Worm (Caenorhabditis elegans) whole organism, L4 larva: ENCODE data around the gene hsp-4.

Source experiments
- F10B5.3 ChIP-seq: sonication (generic microtip); optimal IDR thresholded peaks from 2 replicates; lab custom pipeline; 2016; ENCODE audit warnings: mild to moderate bottlenecking, missing genetic modification characterization, missing compliant biosample characterization
- F26F4.8 ChIP-seq: fragments of 200-800 bp; sonication (Bioruptor generic); conservative IDR thresholded peaks from 2 replicates; pipeline ENCODE4 v1.3.6; 2022; ENCODE audit warnings: missing genetic modification characterization, missing compliant biosample characterization
- T20F7.1 ChIP-seq: fragments of 200-800 bp; sonication (Bioruptor generic); optimal IDR thresholded peaks from 2 replicates; lab custom pipeline; 2018; ENCODE audit warnings: mild to moderate bottlenecking, missing genetic modification characterization, missing compliant biosample characterization
- T26A8.4 ChIP-seq: fragments of 200-800 bp; sonication (Bioruptor generic); IDR thresholded peaks from 2 replicates; pipeline ENCODE4 v1.3.6; 2022; ENCODE audit warnings: missing genetic modification characterization, missing compliant biosample characterization
- Y105C5A.15 ChIP-seq: fragments of 200-800 bp; sonication (Bioruptor generic); IDR thresholded peaks from 2 replicates; pipeline ENCODE4 v1.3.6; 2022; ENCODE audit warnings: missing genetic modification characterization, missing compliant biosample characterization
- Y5F2A.4 ChIP-seq: fragments of 200-800 bp; sonication (Bioruptor generic); optimal IDR thresholded peaks from 2 replicates; lab custom pipeline; 2018; ENCODE audit warnings: mild to moderate bottlenecking, missing genetic modification characterization, missing compliant biosample characterization
- ZK337.2 ChIP-seq: fragments of 200-800 bp; sonication (Bioruptor generic); IDR thresholded peaks from 2 replicates; pipeline ENCODE4 v1.3.6; 2022; ENCODE audit warnings: missing genetic modification reagents, missing genetic modification characterization, missing compliant biosample characterization
- ZK546.5 ChIP-seq, 2 experiments: sonication (generic microtip); optimal IDR thresholded peaks; 2 replicates each; lab custom pipeline; 2017; ENCODE audit warnings: missing biosample characterization in 2 of 2, missing genetic modification characterization in 2 of 2
- aha-1 ChIP-seq: fragments of 150-350 bp; peaks from one replicate; lab custom pipeline; 2014; ENCODE audit warnings: missing biosample characterization, missing genetic modification characterization
- aly-2 ChIP-seq: sonication (generic microtip); optimal IDR thresholded peaks from 2 replicates; lab custom pipeline; 2018; ENCODE audit warnings: missing biosample characterization, missing genetic modification characterization
- ama-1 ChIP-seq: fragments of 150-350 bp; optimal IDR thresholded peaks from 2 replicates; lab custom pipeline; 2014; ENCODE audit warnings: inconsistent platforms, mixed read lengths
- arid-1 ChIP-seq: fragments of 200-800 bp; sonication (Bioruptor generic); conservative IDR thresholded peaks from 2 replicates; pipeline ENCODE4 v1.3.6; 2022; ENCODE audit warnings: missing genetic modification reagents, missing genetic modification characterization, missing compliant biosample characterization
- attf-4 ChIP-seq: sonication (generic microtip); optimal IDR thresholded peaks from 3 replicates; lab custom pipeline; 2017; ENCODE audit warnings: missing biosample characterization, missing genetic modification characterization
- ceh-20 ChIP-seq: fragments of 200-800 bp; sonication (Bioruptor generic); IDR thresholded peaks from 2 replicates; pipeline ENCODE4 v1.3.6; 2022; ENCODE audit warnings: missing genetic modification reagents, missing genetic modification characterization, missing compliant biosample characterization
- ceh-28 ChIP-seq: fragments of 150-350 bp; optimal IDR thresholded peaks from 2 replicates; lab custom pipeline; 2014; ENCODE audit warnings: missing biosample characterization, missing genetic modification reagents, missing genetic modification characterization
- ceh-82 ChIP-seq: sonication (generic microtip); optimal IDR thresholded peaks from 2 replicates; lab custom pipeline; 2017; ENCODE audit warnings: missing biosample characterization, missing genetic modification characterization
- daf-12 ChIP-seq: fragments of 150-350 bp; optimal IDR thresholded peaks from 2 replicates; lab custom pipeline; 2014; ENCODE audit warnings: missing biosample characterization, missing genetic modification reagents, missing genetic modification characterization
- daf-19 ChIP-seq: fragments of 200-800 bp; sonication (Bioruptor generic); conservative IDR thresholded peaks from 2 replicates; pipeline ENCODE4 v1.3.6; 2022; ENCODE audit warnings: missing genetic modification characterization, missing compliant biosample characterization
- daf-8 ChIP-seq: fragments of 200-800 bp; sonication (Bioruptor generic); IDR thresholded peaks from 2 replicates; pipeline ENCODE4 v1.3.6; 2022; ENCODE audit warnings: missing genetic modification characterization, missing compliant biosample characterization
- dmd-6 ChIP-seq: fragments of 200-800 bp; sonication (Bioruptor generic); IDR thresholded peaks from 2 replicates; pipeline ENCODE4 v1.3.6; 2022; ENCODE audit warnings: missing genetic modification reagents, missing genetic modification characterization, missing compliant biosample characterization
- dmd-9 ChIP-seq: fragments of 200-800 bp; sonication (Bioruptor generic); IDR thresholded peaks from 2 replicates; pipeline ENCODE4 v1.3.6; 2022; ENCODE audit warnings: missing genetic modification reagents, missing genetic modification characterization, missing compliant biosample characterization
- dve-1 ChIP-seq: sonication (generic microtip); optimal IDR thresholded peaks from 2 replicates; lab custom pipeline; 2017; ENCODE audit warnings: antibody characterized with exemption, mild to moderate bottlenecking, missing genetic modification characterization, missing compliant biosample characterization; ENCODE audit not compliant: insufficient read depth
- egl-43 ChIP-seq: fragments of 200-800 bp; sonication (Bioruptor generic); IDR thresholded peaks from 2 replicates; pipeline ENCODE4 v1.3.6; 2022; ENCODE audit warnings: missing genetic modification reagents, missing genetic modification characterization, missing compliant biosample characterization
- fos-1 ChIP-seq: fragments of 150-350 bp; optimal IDR thresholded peaks from 2 replicates; lab custom pipeline; 2014; ENCODE audit warnings: missing biosample characterization, missing genetic modification characterization
- hlh-30 ChIP-seq: sonication (generic microtip); optimal IDR thresholded peaks from 2 replicates; lab custom pipeline; 2017; ENCODE audit warnings: antibody characterized with exemption, mild to moderate bottlenecking, missing genetic modification characterization, missing compliant biosample characterization; ENCODE audit not compliant: insufficient read depth
- lim-7 ChIP-seq: fragments of 200-800 bp; sonication (Bioruptor generic); IDR thresholded peaks from 2 replicates; pipeline ENCODE4 v1.3.6; 2022; ENCODE audit warnings: missing genetic modification characterization, missing compliant biosample characterization
- lin-15B ChIP-seq: fragments of 150-350 bp; sonication (generic microtip); optimal IDR thresholded peaks from 3 replicates; lab custom pipeline; 2014; ENCODE audit warnings: missing biosample characterization, missing genetic modification characterization
- lin-29 ChIP-seq: fragments of 200-800 bp; sonication (Bioruptor generic); IDR thresholded peaks from 2 replicates; pipeline ENCODE4 v1.3.6; 2022; ENCODE audit warnings: missing genetic modification reagents, missing genetic modification characterization, missing compliant biosample characterization
- lin-38 ChIP-seq: fragments of 200-800 bp; sonication (Bioruptor generic); IDR thresholded peaks from 2 replicates; pipeline ENCODE4 v1.3.6; 2022; ENCODE audit warnings: missing genetic modification reagents, missing genetic modification characterization, missing compliant biosample characterization
- lin-39 ChIP-seq: fragments of 150-350 bp; optimal IDR thresholded peaks from 2 replicates; lab custom pipeline; 2014; ENCODE audit warnings: missing biosample characterization, missing genetic modification reagents, missing genetic modification characterization
- lsy-2 ChIP-seq, 2 experiments: fragments of 150-350 bp in 1 of 2; sonication (generic microtip) in 1 of 2; optimal IDR thresholded peaks; 2 replicates each; lab custom pipeline; 2014 to 2017; ENCODE audit warnings: missing biosample characterization in 2 of 2, missing genetic modification characterization in 2 of 2
- mdl-1 ChIP-seq, 2 experiments: fragments of 150-350 bp in 1 of 2; sonication (generic microtip) in 1 of 2; optimal IDR thresholded peaks; 2 replicates each; lab custom pipeline; 2014 to 2017; ENCODE audit warnings: missing biosample characterization in 2 of 2, missing genetic modification characterization in 2 of 2
- mdt-29 ChIP-seq: fragments of 200-800 bp; sonication (Bioruptor generic); IDR thresholded peaks from 2 replicates; pipeline ENCODE4 v1.3.6; 2022; ENCODE audit warnings: missing genetic modification reagents, missing genetic modification characterization, missing compliant biosample characterization
- mep-1 ChIP-seq: fragments of 150-350 bp; sonication (generic microtip); optimal IDR thresholded peaks from 3 replicates; lab custom pipeline; 2014; ENCODE audit warnings: missing biosample characterization, missing genetic modification characterization
- mes-2 ChIP-seq: sonication (generic microtip); optimal IDR thresholded peaks from 2 replicates; lab custom pipeline; 2016; ENCODE audit warnings: missing genotype, mild to moderate bottlenecking, missing genetic modification characterization, missing compliant biosample characterization; ENCODE audit not compliant: poor library complexity, severe bottlenecking
- mxl-2 ChIP-seq: fragments of 200-800 bp; sonication (Bioruptor generic); conservative IDR thresholded peaks from 2 replicates; pipeline ENCODE4 v1.3.6; 2022; ENCODE audit warnings: missing genetic modification reagents, missing genetic modification characterization, missing compliant biosample characterization
- nhr-102 ChIP-seq: sonication (generic microtip); optimal IDR thresholded peaks from 2 replicates; lab custom pipeline; 2016; ENCODE audit warnings: mild to moderate bottlenecking, missing genetic modification characterization, moderate library complexity, missing compliant biosample characterization
- nhr-111 ChIP-seq: fragments of 200-800 bp; sonication (Bioruptor generic); optimal IDR thresholded peaks from 2 replicates; lab custom pipeline; 2018; ENCODE audit warnings: mild to moderate bottlenecking, missing genetic modification characterization, missing compliant biosample characterization
- nhr-237 ChIP-seq: sonication (generic microtip); optimal IDR thresholded peaks from 2 replicates; lab custom pipeline; 2017; ENCODE audit warnings: missing biosample characterization, missing genetic modification characterization
- nhr-76 ChIP-seq: fragments of 150-350 bp; optimal IDR thresholded peaks from 2 replicates; lab custom pipeline; 2014; ENCODE audit warnings: missing biosample characterization, missing genetic modification characterization
- nhr-77 ChIP-seq: fragments of 150-350 bp; optimal IDR thresholded peaks from 2 replicates; lab custom pipeline; 2014; ENCODE audit warnings: missing biosample characterization, missing genetic modification characterization
- pha-4 ChIP-seq, 2 experiments: fragments of 150-350 bp in 1 of 2; fragments of 200-800 bp in 1 of 2; sonication (Bioruptor generic) in 1 of 2; IDR thresholded peaks in 1 of 2; optimal IDR thresholded peaks in 1 of 2; 2 replicates each; pipeline versions ENCODE4 v1.3.6 to Lab custom; 2014 to 2022; ENCODE audit warnings: missing genetic modification characterization in 2 of 2, missing genetic modification reagents in 2 of 2, missing biosample characterization in 1 of 2, missing compliant biosample characterization in 1 of 2
- pqm-1 ChIP-seq: sonication (generic microtip); optimal IDR thresholded peaks from 2 replicates; lab custom pipeline; 2017; ENCODE audit warnings: missing biosample characterization, missing genetic modification characterization
- saeg-2 ChIP-seq: fragments of 200-800 bp; sonication (Bioruptor generic); IDR thresholded peaks from 2 replicates; pipeline ENCODE4 v1.3.6; 2022; ENCODE audit warnings: missing genetic modification reagents, missing genetic modification characterization, missing compliant biosample characterization
- set-16 ChIP-seq: fragments of 200-800 bp; sonication (Bioruptor generic); IDR thresholded peaks from 2 replicates; pipeline ENCODE4 v1.3.6; 2022; ENCODE audit warnings: missing genetic modification reagents, missing genetic modification characterization, missing compliant biosample characterization
- snpc-4 ChIP-seq: fragments of 150-350 bp; optimal IDR thresholded peaks from 2 replicates; lab custom pipeline; 2014; ENCODE audit warnings: missing biosample characterization, missing genetic modification characterization
- spr-1 ChIP-seq: sonication (generic microtip); optimal IDR thresholded peaks from 2 replicates; lab custom pipeline; 2016; ENCODE audit warnings: mild to moderate bottlenecking, missing genetic modification characterization, missing compliant biosample characterization
- unc-130 ChIP-seq: sonication (generic microtip); optimal IDR thresholded peaks from 2 replicates; lab custom pipeline; 2016; ENCODE audit warnings: missing genetic modification reagents, missing genetic modification characterization, missing compliant biosample characterization
- unc-39 ChIP-seq: sonication (generic microtip); optimal IDR thresholded peaks from 2 replicates; lab custom pipeline; 2017; ENCODE audit warnings: missing biosample characterization, missing genetic modification characterization
- zag-1 ChIP-seq: fragments of 150-350 bp; optimal IDR thresholded peaks from 2 replicates; lab custom pipeline; 2014; ENCODE audit warnings: missing biosample characterization, missing genetic modification characterization
- zfp-2 ChIP-seq: sonication (generic microtip); optimal IDR thresholded peaks from 2 replicates; lab custom pipeline; 2016; ENCODE audit warnings: mild to moderate bottlenecking, missing genetic modification characterization, missing compliant biosample characterization
- ztf-7 ChIP-seq: fragments of 150-350 bp; optimal IDR thresholded peaks from 2 replicates; lab custom pipeline; 2014; ENCODE audit warnings: missing biosample characterization, missing genetic modification characterization

The hsp-4 gene

ce11 chrII:7326997-7327396 is 25.4 kb downstream of the hsp-4 start (continued):
- TF ChIP-seq lin-38 = no peak
- no peak for TF ChIP-seq lin-29 (GFP tag; lab: Robert Waterston, UW)
- no peak for TF ChIP-seq daf-19
- no peak for TF ChIP-seq dmd-6 (GFP tag; lab: Robert Waterston, UW)
- TF ChIP-seq ceh-82 (tag; lab: Kevin White, UChicago) = no peak
- TF ChIP-seq nhr-237 (tag; lab: Kevin White, UChicago) = no peak
- TF ChIP-seq ZK337.2 (GFP tag; lab: Robert Waterston, UW) = peak; percentile 45; the same call in 1 of the 2 replicates
- TF ChIP-seq fos-1 (tag; lab: Kevin White, UChicago) = no peak
- peak; percentile 78 for TF ChIP-seq set-16 (GFP tag; lab: Robert Waterston, UW)
- TF ChIP-seq unc-130 (GFP tag; lab: Kevin White, UChicago) = no peak
- TF ChIP-seq aha-1 (tag; lab: Kevin White, UChicago) = peak; percentile 73
- no peak for TF ChIP-seq ztf-7 (tag; lab: Kevin White, UChicago)
- TF ChIP-seq Y105C5A.15 (GFP tag; lab: Robert Waterston, UW) = no peak
- no peak for TF ChIP-seq dmd-9 (GFP tag; lab: Robert Waterston, UW)
- TF ChIP-seq ama-1 (lab: Kevin White, UChicago) = no peak
- TF ChIP-seq mep-1 (tag; lab: Kevin White, UChicago) = peak; percentile 61
- no peak for TF ChIP-seq lin-39
- TF ChIP-seq daf-8 (GFP tag; lab: Robert Waterston, UW) = no peak
- no peak for TF ChIP-seq unc-39 (tag; lab: Kevin White, UChicago)
- no peak for TF ChIP-seq nhr-77 (tag; lab: Kevin White, UChicago)
- no peak for TF ChIP-seq nhr-111 (GFP tag; lab: Kevin White, UChicago)
- TF ChIP-seq ZK546.5 (tag; optimal IDR thresholded peaks at IDR 0.05; lab: Kevin White, UChicago) = no peak
- TF ChIP-seq saeg-2 (GFP tag; lab: Robert Waterston, UW) = no peak
- TF ChIP-seq lim-7 (GFP tag; lab: Robert Waterston, UW) = no peak
- no peak for TF ChIP-seq daf-12 (tag; lab: Kevin White, UChicago)
- no peak for TF ChIP-seq aly-2
- TF ChIP-seq T26A8.4 (GFP tag; lab: Robert Waterston, UW) = no peak
- TF ChIP-seq hlh-30 (tag; lab: Kevin White, UChicago) = peak; percentile 52
- no peak for TF ChIP-seq mdt-29
- TF ChIP-seq mdl-1 (tag; optimal IDR thresholded peaks at IDR 0.05; lab: Kevin White, UChicago) = no peak
- TF ChIP-seq mes-2 = no peak
- TF ChIP-seq arid-1 (GFP tag; lab: Robert Waterston, UW) = no peak; the same call in 1 of the 2 replicates
- no peak for TF ChIP-seq ceh-28 (tag; lab: Kevin White, UChicago)
- no peak for TF ChIP-seq snpc-4 (tag; lab: Kevin White, UChicago)
- no peak for TF ChIP-seq attf-4 (tag; lab: Kevin White, UChicago)
- no peak for TF ChIP-seq Y5F2A.4 (GFP tag; lab: Kevin White, UChicago)
- TF ChIP-seq F26F4.8 (GFP tag; lab: Robert Waterston, UW) = no peak
- TF ChIP-seq nhr-76 (tag; lab: Kevin White, UChicago) = no peak
- no peak for TF ChIP-seq F10B5.3 (tag; lab: Kevin White, UChicago)
- TF ChIP-seq zfp-2 (tag; lab: Kevin White, UChicago) = no peak
- TF ChIP-seq T20F7.1 (GFP tag; lab: Kevin White, UChicago) = no peak
- no peak for TF ChIP-seq pha-4 (GFP tag; IDR thresholded peaks at IDR 0.05; lab: Robert Waterston, UW)
- no peak for TF ChIP-seq pha-4 (tag; optimal IDR thresholded peaks at IDR 0.05; lab: Kevin White, UChicago)
- TF ChIP-seq pqm-1 (tag; lab: Kevin White, UChicago) = no peak
- TF ChIP-seq spr-1 (tag; lab: Kevin White, UChicago) = no peak
- TF ChIP-seq zag-1 = no peak
- TF ChIP-seq lsy-2 (tag; optimal IDR thresholded peaks at IDR 0.05; lab: Kevin White, UChicago) = peak in 1 of 2 experiments; percentile 46
- TF ChIP-seq ceh-20 = peak; percentile 29
- no peak; the same call in 1 of the 2 replicates for TF ChIP-seq egl-43
- TF ChIP-seq nhr-102 (tag; lab: Kevin White, UChicago) = no peak
- no peak for TF ChIP-seq mxl-2 (GFP tag; lab: Robert Waterston, UW)
- TF ChIP-seq dve-1 = no peak
- TF ChIP-seq lin-15B (tag; lab: Kevin White, UChicago) = no peak
